Fruit fly (Drosophila melanogaster) whole organism, embryonic: Measurements from ENCODE around the gene Sirup.

Experiments
- Abd-B ChIP-seq: fragments of 200-800 bp; sonication (Bioruptor generic); optimal IDR thresholded peaks from 2 replicates; lab custom pipeline; 2018; ENCODE audit warnings: missing biosample characterization, mild to moderate bottlenecking, missing genetic modification characterization, moderate library complexity
- Aef1 ChIP-seq: fragments of 200-800 bp; sonication (Bioruptor generic); IDR thresholded peaks from 3 replicates; pipeline ENCODE4 v1.3.6; 2022; ENCODE audit warnings: missing biosample characterization, missing genetic modification characterization
- B-H2 ChIP-seq: fragments of 200-800 bp; sonication (Bioruptor generic); optimal IDR thresholded peaks from 2 replicates; lab custom pipeline; 2018; ENCODE audit warnings: missing biosample characterization, mild to moderate bottlenecking, missing genetic modification characterization
- Blimp-1 ChIP-seq: fragments of 200-800 bp; sonication (Bioruptor generic); optimal IDR thresholded peaks from 3 replicates; lab custom pipeline; 2018; ENCODE audit warnings: missing biosample characterization, missing genetic modification characterization, mild to moderate bottlenecking, moderate library complexity, missing genetic modification reagents
- CG10565 ChIP-seq: fragments of 200-800 bp; sonication (Bioruptor generic); optimal IDR thresholded peaks from 3 replicates; lab custom pipeline; 2016; ENCODE audit warnings: missing biosample characterization, mild to moderate bottlenecking, missing genetic modification characterization
- CG11456 ChIP-seq: fragments of 200-800 bp; sonication (Bioruptor generic); IDR thresholded peaks from 3 replicates; pipeline ENCODE4 v1.3.6; 2022; ENCODE audit warnings: missing biosample characterization, missing genetic modification characterization
- CG11504 ChIP-seq: fragments of 200-800 bp; sonication (Bioruptor generic); optimal IDR thresholded peaks from 3 replicates; lab custom pipeline; 2019; ENCODE audit warnings: missing biosample characterization, mild to moderate bottlenecking, missing genetic modification characterization, moderate library complexity
- CG16813 ChIP-seq: fragments of 200-800 bp; sonication (Bioruptor generic); IDR thresholded peaks from 3 replicates; pipeline ENCODE4 v1.3.6; 2022; ENCODE audit warnings: missing biosample characterization, missing genetic modification characterization; ENCODE audit not compliant: partially characterized antibody
- CG16815 ChIP-seq: fragments of 200-800 bp; sonication (Bioruptor generic); optimal IDR thresholded peaks from 3 replicates; lab custom pipeline; 2017; ENCODE audit warnings: missing biosample characterization, mild to moderate bottlenecking, missing genetic modification characterization
- CG17361 ChIP-seq: fragments of 200-800 bp; sonication (Bioruptor generic); IDR thresholded peaks from 3 replicates; pipeline ENCODE4 v1.3.6; 2022; ENCODE audit warnings: missing biosample characterization, missing genetic modification characterization
- CG18262 ChIP-seq: fragments of 200-800 bp; optimal IDR thresholded peaks from 3 replicates; lab custom pipeline; 2019; ENCODE audit warnings: missing biosample characterization, mild to moderate bottlenecking, missing genetic modification characterization, moderate library complexity
- CG18764 ChIP-seq: fragments of 200-800 bp; sonication (Bioruptor generic); optimal IDR thresholded peaks from 3 replicates; lab custom pipeline; 2016; ENCODE audit warnings: missing biosample characterization, missing genetic modification characterization
- CG30020 ChIP-seq: fragments of 200-800 bp; optimal IDR thresholded peaks from 2 replicates; lab custom pipeline; 2019; ENCODE audit warnings: missing biosample characterization, mild to moderate bottlenecking, missing genetic modification characterization, moderate library complexity
- CG31441 ChIP-seq: fragments of 200-800 bp; sonication (Bioruptor generic); IDR thresholded peaks from 2 replicates; pipeline ENCODE4 v1.3.6; 2022; ENCODE audit warnings: missing biosample characterization, missing genetic modification characterization
- CG32532 ChIP-seq: fragments of 200-800 bp; sonication (Bioruptor generic); IDR thresholded peaks from 2 replicates; pipeline ENCODE4 v1.3.6; 2022; ENCODE audit warnings: missing biosample characterization, missing genetic modification characterization
- CG7839 ChIP-seq: fragments of 200-800 bp; sonication (Bioruptor generic); optimal IDR thresholded peaks from 3 replicates; lab custom pipeline; 2018; ENCODE audit warnings: missing biosample characterization, mild to moderate bottlenecking, missing genetic modification characterization, moderate library complexity
- CG8765 ChIP-seq: fragments of 200-800 bp; sonication (Bioruptor generic); IDR thresholded peaks from 2 replicates; pipeline ENCODE4 v1.3.6; 2022; ENCODE audit warnings: missing biosample characterization, missing genetic modification characterization
- CG9727 ChIP-seq: fragments of 200-800 bp; sonication (Bioruptor generic); optimal IDR thresholded peaks from 3 replicates; lab custom pipeline; 2017; ENCODE audit warnings: missing biosample characterization, mild to moderate bottlenecking, missing genetic modification characterization
- CoRest ChIP-seq: fragments of 200-800 bp; sonication (Bioruptor generic); optimal IDR thresholded peaks from 3 replicates; lab custom pipeline; 2018; ENCODE audit warnings: missing biosample characterization, mild to moderate bottlenecking, missing genetic modification characterization, moderate library complexity
- Drgx ChIP-seq: fragments of 200-800 bp; sonication (Bioruptor generic); IDR thresholded peaks from 2 replicates; pipeline ENCODE4 v1.3.6; 2022; ENCODE audit warnings: missing biosample characterization, missing genetic modification characterization
- E2f2 ChIP-seq: fragments of 200-800 bp; sonication (Bioruptor generic); IDR thresholded peaks from 2 replicates; pipeline ENCODE4 v1.3.6; 2022; ENCODE audit warnings: missing biosample characterization, missing genetic modification characterization
- Ets65A ChIP-seq: fragments of 200-800 bp; sonication (Bioruptor generic); peaks from one replicate; lab custom pipeline; 2016; ENCODE audit warnings: missing biosample characterization, missing genetic modification characterization
- Fer1 ChIP-seq: fragments of 200-800 bp; sonication (Bioruptor generic); optimal IDR thresholded peaks from 2 replicates; lab custom pipeline; 2017; ENCODE audit warnings: missing biosample characterization, mild to moderate bottlenecking, missing genetic modification characterization
- HLH4C ChIP-seq: fragments of 200-800 bp; sonication (Bioruptor generic); IDR thresholded peaks from 3 replicates; pipeline ENCODE4 v1.3.6; 2022; ENCODE audit warnings: missing biosample characterization, missing genetic modification characterization; ENCODE audit not compliant: partially characterized antibody
- HLHmδ ChIP-seq: fragments of 200-800 bp; sonication (Bioruptor generic); optimal IDR thresholded peaks from 2 replicates; lab custom pipeline; 2018; ENCODE audit warnings: missing biosample characterization, mild to moderate bottlenecking, missing genetic modification characterization, moderate library complexity
- Kr ChIP-seq: fragments of 200-800 bp; sonication (Bioruptor generic); optimal IDR thresholded peaks from 2 replicates; lab custom pipeline; 2017; ENCODE audit warnings: missing biosample characterization, mild to moderate bottlenecking, missing genetic modification characterization
- NC2α ChIP-seq: fragments of 200-800 bp; sonication (Bioruptor generic); optimal IDR thresholded peaks from 2 replicates; lab custom pipeline; 2016; ENCODE audit warnings: missing biosample characterization, missing genetic modification characterization
- NC2β ChIP-seq: fragments of 200-800 bp; sonication (Bioruptor generic); optimal IDR thresholded peaks from 2 replicates; lab custom pipeline; 2016; ENCODE audit warnings: missing biosample characterization, missing genetic modification characterization
- Nf-YA ChIP-seq: fragments of 200-800 bp; sonication (Bioruptor generic); IDR thresholded peaks from 2 replicates; pipeline ENCODE4 v1.3.6; 2022; ENCODE audit warnings: missing biosample characterization, missing genetic modification characterization
- Six4 ChIP-seq: fragments of 200-800 bp; sonication (Bioruptor generic); optimal IDR thresholded peaks from 2 replicates; lab custom pipeline; 2016; ENCODE audit warnings: missing biosample characterization, missing genetic modification characterization
- aop ChIP-seq: fragments of 200-800 bp; sonication (Bioruptor generic); IDR thresholded peaks from 2 replicates; pipeline ENCODE4 v1.3.6; 2022; ENCODE audit warnings: missing biosample characterization, missing genetic modification characterization
- crol ChIP-seq: fragments of 200-800 bp; sonication (Bioruptor generic); IDR thresholded peaks from 2 replicates; pipeline ENCODE4 v1.3.6; 2022; ENCODE audit warnings: missing biosample characterization, missing genetic modification characterization
- dmrt99B ChIP-seq: fragments of 200-800 bp; sonication (Bioruptor generic); optimal IDR thresholded peaks from 2 replicates; lab custom pipeline; 2018; ENCODE audit warnings: missing biosample characterization, mild to moderate bottlenecking, missing genetic modification characterization, moderate library complexity
- gem ChIP-seq: fragments of 200-800 bp; sonication (Bioruptor generic); optimal IDR thresholded peaks from 2 replicates; lab custom pipeline; 2019; ENCODE audit warnings: missing biosample characterization, mild to moderate bottlenecking, missing genetic modification characterization, moderate library complexity
- grau ChIP-seq: fragments of 200-800 bp; optimal IDR thresholded peaks from 3 replicates; lab custom pipeline; 2019; ENCODE audit warnings: missing biosample characterization, mild to moderate bottlenecking, missing genetic modification characterization, moderate library complexity
- hkb ChIP-seq, 2 experiments: fragments of 200-800 bp in 1 of 2; fragments of >200 bp in 1 of 2; sonication (Bioruptor generic) in 1 of 2; IDR thresholded peaks in 1 of 2; optimal IDR thresholded peaks in 1 of 2; 2 replicates each; pipeline versions ENCODE4 v1.3.6 to Lab custom; 2017 to 2022; ENCODE audit warnings: missing biosample characterization in 1 of 2, missing genetic modification characterization in 1 of 2
- hth ChIP-seq: fragments of >200 bp; optimal IDR thresholded peaks from 2 replicates; lab custom pipeline; 2017; ENCODE audit warnings: inconsistent platforms
- kah ChIP-seq: fragments of 200-800 bp; sonication (Bioruptor generic); optimal IDR thresholded peaks from 2 replicates; lab custom pipeline; 2018; ENCODE audit warnings: missing biosample characterization, mild to moderate bottlenecking, missing genetic modification characterization
- kay ChIP-seq: fragments of 200-800 bp; sonication (Bioruptor generic); optimal IDR thresholded peaks from 2 replicates; lab custom pipeline; 2016; ENCODE audit warnings: missing biosample characterization, missing genetic modification characterization
- lmd ChIP-seq: fragments of 200-800 bp; sonication (Bioruptor generic); IDR thresholded peaks from 2 replicates; pipeline ENCODE4 v1.3.6; 2022; ENCODE audit warnings: missing biosample characterization, missing genetic modification characterization
- luna ChIP-seq: fragments of 200-800 bp; sonication (Bioruptor generic); optimal IDR thresholded peaks from 2 replicates; lab custom pipeline; 2016; ENCODE audit warnings: missing biosample characterization, missing genetic modification characterization
- onecut ChIP-seq: fragments of 200-800 bp; sonication (Bioruptor generic); IDR thresholded peaks from 2 replicates; pipeline ENCODE4 v1.3.6; 2022; ENCODE audit warnings: missing biosample characterization, missing genetic modification characterization
- pan ChIP-seq, 4 experiments: fragments of >200 bp in 3 of 4; fragments of 200-800 bp in 1 of 4; sonication (Bioruptor generic) in 1 of 4; optimal IDR thresholded peaks in 3 of 4; IDR thresholded peaks in 1 of 4; 2 replicates each; pipeline versions ENCODE4 v1.3.6 to Lab custom; 2017 to 2022; ENCODE audit warnings: missing biosample characterization in 2 of 4, missing genetic modification characterization in 2 of 4, mixed read lengths in 1 of 4
- ranshi ChIP-seq: fragments of 200-800 bp; sonication (Bioruptor generic); IDR thresholded peaks from 2 replicates; pipeline ENCODE4 v1.3.6; 2022; ENCODE audit warnings: missing biosample characterization, missing genetic modification characterization
- rib ChIP-seq: fragments of 200-800 bp; sonication (Bioruptor generic); IDR thresholded peaks from 2 replicates; pipeline ENCODE4 v1.3.6; 2022; ENCODE audit warnings: missing biosample characterization, missing genetic modification characterization
- schlank ChIP-seq: fragments of 200-800 bp; sonication (Bioruptor generic); optimal IDR thresholded peaks from 2 replicates; lab custom pipeline; 2018; ENCODE audit warnings: missing biosample characterization, mild to moderate bottlenecking, missing genetic modification characterization
- tll ChIP-seq, 2 experiments: fragments of 200-800 bp in 1 of 2; fragments of >200 bp in 1 of 2; sonication (Bioruptor generic) in 1 of 2; optimal IDR thresholded peaks; 2 replicates each; lab custom pipeline; 2017 to 2019; ENCODE audit warnings: missing biosample characterization in 2 of 2, missing genetic modification characterization in 2 of 2, mild to moderate bottlenecking in 1 of 2, moderate library complexity in 1 of 2
- unpg ChIP-seq: fragments of 200-800 bp; sonication (Bioruptor generic); optimal IDR thresholded peaks from 3 replicates; lab custom pipeline; 2018; ENCODE audit warnings: missing biosample characterization, mild to moderate bottlenecking, missing genetic modification characterization, moderate library complexity

Gene Sirup

dm6 chr2L:7997290-7998079 lies 1.2 kb upstream of the Sirup start (continued):
- TF ChIP-seq hkb (optimal IDR thresholded peaks at IDR 0.05; lab: Kevin White, UChicago) (no peak), hkb (GFP tag; IDR thresholded peaks at IDR 0.05; lab: Robert Waterston, UW) (0 out of 2 replicates have a peak, but pooled peaks have one; percentile 39), pan (optimal IDR thresholded peaks at IDR 0.05; lab: Kevin White, UChicago) (no peak), pan (GFP tag; optimal IDR thresholded peaks at IDR 0.05 in 1 of 2, IDR thresholded peaks at IDR 0.05 in 1 of 2) (peak in 1 of 2 experiments; percentile 51), CG8765 (GFP tag; lab: Robert Waterston, UW) (no peak), CG10565 (no peak), HLHmδ (GFP tag; lab: Kevin White, UChicago) (no peak), grau (tag; lab: Kevin White, UChicago) (peak; percentile 31), tll (GFP tag; optimal IDR thresholded peaks at IDR 0.05; lab: Kevin White, UChicago) (no peak), Drgx (GFP tag; lab: Robert Waterston, UW) (0 out of 2 replicates have a peak, but pooled peaks have one; percentile 40), CG11456 (GFP tag; lab: Robert Waterston, UW) (no peak), Abd-B (GFP tag; lab: Kevin White, UChicago) (peak; percentile 21), CG9727 (peak; percentile 11), Blimp-1 (GFP tag; lab: Kevin White, UChicago) (peak; percentile 44), crol (GFP tag; lab: Robert Waterston, UW) (no peak), B-H2 (GFP tag; lab: Kevin White, UChicago) (no peak), CG16815 (GFP tag; lab: Kevin White, UChicago) (no peak), CG30020 (no peak), Aef1 (0 out of 3 replicates have a peak, but pooled peaks have one; percentile 16), unpg (GFP tag; lab: Kevin White, UChicago) (peak; percentile 24), CG7839 (tag; lab: Kevin White, UChicago) (peak; percentile 27), hth (no peak), ranshi (GFP tag; lab: Robert Waterston, UW) (0 out of 2 replicates have a peak, but pooled peaks have one; percentile 14), CG32532 (GFP tag; lab: Robert Waterston, UW) (no peak), dmrt99B (peak; percentile 60), gem (tag; lab: Kevin White, UChicago) (peak; percentile 29), Nf-YA (GFP tag; lab: Robert Waterston, UW) (no peak), luna (GFP tag; lab: Kevin White, UChicago) (no peak), Kr (GFP tag; lab: Kevin White, UChicago) (no peak), CoRest (no peak), Six4 (GFP tag; lab: Kevin White, UChicago) (peak; percentile 15), CG31441 (peak; percentile 55), HLH4C (GFP tag; lab: Robert Waterston, UW) (no peak), schlank (no peak), CG17361 (GFP tag; lab: Robert Waterston, UW) (peak; percentile 60; the same call in 2 of the 3 replicates), lmd (GFP tag; lab: Robert Waterston, UW) (no peak), aop (no peak), CG11504 (tag; lab: Kevin White, UChicago) (peak; percentile 59), kah (GFP tag; lab: Kevin White, UChicago) (no peak), rib (no peak), Fer1 (GFP tag; lab: Kevin White, UChicago) (peak; percentile 32), Ets65A (GFP tag; lab: Kevin White, UChicago) (peak; percentile 33), E2f2 (GFP tag; lab: Robert Waterston, UW) (peak; percentile 23; the same call in 1 of the 2 replicates), CG18764 (GFP tag; lab: Kevin White, UChicago) (peak; percentile 24), kay (no peak), CG16813 (GFP tag; lab: Robert Waterston, UW) (no peak), CG18262 (tag; lab: Kevin White, UChicago) (peak; percentile 63), NC2α (GFP tag; lab: Kevin White, UChicago) (no peak), NC2β (no peak), onecut (GFP tag; lab: Robert Waterston, UW) (0 out of 2 replicates have a peak, but pooled peaks have one; percentile 7)
